Worm (Caenorhabditis elegans) whole organism, early embryonic: ENCODE results near the gene C34C12.7.

Experiments
- ama-1 ChIP-seq: fragments of 150-350 bp; optimal IDR thresholded peaks from 2 replicates; lab custom pipeline; 2014
- ceh-36 ChIP-seq: sonication (generic microtip); optimal IDR thresholded peaks from 2 replicates; lab custom pipeline; 2016; ENCODE audit warnings: missing genetic modification characterization, inconsistent platforms, missing compliant biosample characterization
- flt-1 ChIP-seq: fragments of 200-800 bp; sonication (Bioruptor generic); IDR thresholded peaks from 2 replicates; pipeline ENCODE4 v1.3.6; 2022; ENCODE audit warnings: missing genetic modification characterization, missing compliant biosample characterization
- scrt-1 ChIP-seq: fragments of 200-800 bp; sonication (Bioruptor generic); IDR thresholded peaks from 2 replicates; pipeline ENCODE4 v1.3.6; 2022; ENCODE audit warnings: missing genetic modification characterization, missing compliant biosample characterization

DNA sequence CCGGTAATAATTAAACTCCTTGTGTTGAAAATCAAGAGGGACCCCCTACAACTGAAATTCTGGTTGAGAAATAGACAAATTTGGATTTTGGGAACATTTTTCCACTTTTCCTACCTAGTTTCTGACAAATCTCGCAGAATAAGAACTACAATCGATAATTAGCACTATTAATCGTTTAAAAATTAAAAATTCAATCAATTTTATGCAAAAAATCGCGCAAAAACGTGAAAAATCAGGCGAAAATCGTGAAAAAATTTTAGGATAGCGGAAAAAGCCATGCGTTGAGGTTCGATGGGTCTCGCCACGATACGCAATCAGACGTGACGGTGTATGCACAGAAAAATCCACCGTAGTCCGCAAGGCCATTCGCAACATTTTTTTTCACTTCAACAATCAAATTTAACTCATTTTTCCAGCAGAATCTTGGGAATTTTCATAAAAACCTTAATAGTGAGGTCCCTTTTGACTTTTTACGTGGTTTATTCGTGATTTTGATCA is 17.0 kb upstream of the C34C12.7 start, which contains the start of gene lias-1:
- no peak for TF ChIP-seq ama-1
- TF ChIP-seq ceh-36 (tag; lab: Kevin White, UChicago), result no peak
- no peak for TF ChIP-seq scrt-1 (GFP tag; lab: Robert Waterston, UW)
- TF ChIP-seq flt-1 (GFP tag; lab: Robert Waterston, UW), result no peak
